Worm (Caenorhabditis elegans) whole organism, midembryonic: ENCODE measurements around the gene C26B2.8.

Experiments
- T22C8.4 ChIP-seq: fragments of 200-800 bp; sonication (Bioruptor generic); IDR thresholded peaks from 2 replicates; pipeline ENCODE4 v1.3.6; 2022; ENCODE audit warnings: missing genetic modification characterization, missing compliant biosample characterization
- cog-1 ChIP-seq: sonication (generic microtip); optimal IDR thresholded peaks from 2 replicates; lab custom pipeline; 2016; ENCODE audit warnings: missing genetic modification characterization, missing compliant biosample characterization
- flt-1 ChIP-seq: fragments of 200-800 bp; sonication (Bioruptor generic); IDR thresholded peaks from 2 replicates; pipeline ENCODE4 v1.3.6; 2022; ENCODE audit warnings: missing genetic modification characterization, missing compliant biosample characterization
- klf-2 ChIP-seq: fragments of 200-800 bp; sonication (Bioruptor generic); conservative IDR thresholded peaks from 2 replicates; pipeline ENCODE4 v1.3.6; 2022; ENCODE audit warnings: missing genetic modification reagents, missing genetic modification characterization, missing compliant biosample characterization
- med-1 ChIP-seq: sonication (generic microtip); optimal IDR thresholded peaks from 2 replicates; lab custom pipeline; 2017; ENCODE audit warnings: missing genetic modification characterization, mild to moderate bottlenecking, missing compliant biosample characterization, antibody characterized with exemption, missing genetic modification reagents; ENCODE audit not compliant: insufficient read depth
- ref-1 ChIP-seq: fragments of 200-800 bp; sonication (Bioruptor generic); conservative IDR thresholded peaks from 2 replicates; pipeline ENCODE4 v1.3.6; 2022; ENCODE audit warnings: missing genetic modification reagents, missing genetic modification characterization, missing compliant biosample characterization
- tab-1 ChIP-seq: fragments of 200-800 bp; sonication (Bioruptor generic); IDR thresholded peaks from 2 replicates; pipeline ENCODE4 v1.3.6; 2022; ENCODE audit warnings: missing genetic modification characterization, missing compliant biosample characterization
- ztf-23 ChIP-seq: fragments of 200-800 bp; sonication (Bioruptor generic); IDR thresholded peaks from 2 replicates; pipeline ENCODE4 v1.3.6; 2022; ENCODE audit warnings: missing genetic modification reagents, missing genetic modification characterization, missing compliant biosample characterization
- ztf-29 ChIP-seq: fragments of 200-800 bp; sonication (Bioruptor generic); IDR thresholded peaks from 2 replicates; pipeline ENCODE4 v1.3.6; 2022; ENCODE audit warnings: missing genetic modification reagents, missing genetic modification characterization, missing compliant biosample characterization

The C26B2.8 gene

DNA sequence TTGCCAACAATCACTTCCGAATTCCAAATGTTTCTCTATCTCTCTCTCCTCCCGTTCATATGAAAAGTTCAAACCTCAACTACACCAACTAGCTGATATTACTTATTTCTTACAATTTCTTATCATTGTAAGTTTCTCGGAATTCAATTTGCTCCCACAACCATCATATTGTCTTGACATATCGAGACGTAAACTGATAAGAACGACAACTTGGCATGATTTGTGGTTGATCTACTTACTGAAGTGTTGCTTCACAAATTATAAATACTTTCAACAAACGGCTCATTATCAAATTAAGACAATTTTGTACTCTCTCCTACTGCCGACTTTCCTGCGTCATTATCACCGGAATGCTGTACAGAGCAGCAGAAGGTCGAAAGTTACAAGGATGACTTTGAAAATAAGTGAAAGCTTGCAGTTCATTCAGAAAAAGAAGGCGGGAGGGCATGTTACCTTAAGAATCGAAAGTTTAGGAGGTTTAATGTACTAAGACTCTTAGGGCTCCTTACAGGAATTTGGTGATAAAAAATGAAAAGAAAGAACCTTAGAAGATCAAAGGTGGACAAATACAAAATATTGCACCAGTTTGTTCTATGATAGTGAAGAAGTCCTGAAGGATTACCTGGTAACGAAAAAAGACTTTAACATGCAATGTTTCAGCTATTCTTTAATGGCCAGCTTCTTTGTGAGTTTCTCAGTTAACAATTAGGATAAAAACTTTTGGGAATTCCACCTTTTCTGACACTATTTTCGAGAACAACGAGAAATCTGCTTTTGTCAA, 18.4 kb downstream of the C26B2.8 start:
- TF ChIP-seq flt-1 (GFP tag; lab: Robert Waterston, UW) (no peak), ref-1 (GFP tag; lab: Robert Waterston, UW) (no peak), ztf-23 (GFP tag; lab: Robert Waterston, UW) (no peak), T22C8.4 (GFP tag; lab: Robert Waterston, UW) (no peak), tab-1 (GFP tag; lab: Robert Waterston, UW) (no peak), ztf-29 (GFP tag; lab: Robert Waterston, UW) (no peak)

DNA sequence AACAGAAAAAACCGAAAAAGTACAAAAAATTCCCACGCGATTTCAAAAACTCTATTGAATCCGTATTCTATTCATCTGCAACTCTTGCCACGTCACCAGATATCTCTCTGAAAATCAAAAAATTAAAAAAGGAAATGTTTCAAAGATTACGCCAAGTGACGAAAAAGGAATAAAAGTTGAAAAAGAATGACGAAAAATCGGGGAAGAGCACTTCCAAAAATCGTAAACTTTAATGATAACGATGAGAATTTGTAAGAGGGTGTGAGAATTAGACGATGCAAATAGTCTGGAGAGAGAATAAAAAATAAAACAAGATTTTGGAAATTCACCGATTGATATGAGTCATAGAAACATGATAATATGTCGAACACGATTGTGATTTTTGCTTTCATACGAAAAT, 20.2 kb downstream of the C26B2.8 start:
- TF ChIP-seq ref-1 (GFP tag; lab: Robert Waterston, UW) (no peak), ztf-23 (GFP tag; lab: Robert Waterston, UW) (no peak), flt-1 (GFP tag; lab: Robert Waterston, UW) (no peak), tab-1 (GFP tag; lab: Robert Waterston, UW) (no peak), T22C8.4 (GFP tag; lab: Robert Waterston, UW) (no peak), cog-1 (tag; lab: Kevin White, UChicago) (no peak), med-1 (GFP tag; lab: Kevin White, UChicago) (no peak), klf-2 (GFP tag; lab: Robert Waterston, UW) (no peak), ztf-29 (GFP tag; lab: Robert Waterston, UW) (no peak)

DNA sequence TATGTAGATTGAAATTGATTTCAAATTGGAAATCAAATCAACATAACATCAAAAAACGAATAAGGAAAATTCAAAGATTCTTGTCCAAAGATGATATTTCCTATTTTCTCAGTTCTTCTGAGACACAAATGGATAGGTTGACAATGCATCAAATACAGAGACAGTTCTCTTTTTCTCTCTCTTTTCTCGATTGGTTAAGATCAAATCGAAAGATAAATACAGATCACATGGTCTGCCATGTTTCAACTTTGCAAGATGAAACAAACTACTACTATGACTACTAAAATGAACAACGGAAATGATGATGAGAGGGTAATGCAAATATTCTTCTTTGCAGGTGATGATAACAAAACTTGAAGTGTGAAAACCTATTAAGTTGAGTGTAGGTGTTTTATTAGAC, 22.5 kb downstream of the C26B2.8 start:
- TF ChIP-seq med-1 (GFP tag; lab: Kevin White, UChicago) (no peak), ztf-23 (GFP tag; lab: Robert Waterston, UW) (no peak)

DNA sequence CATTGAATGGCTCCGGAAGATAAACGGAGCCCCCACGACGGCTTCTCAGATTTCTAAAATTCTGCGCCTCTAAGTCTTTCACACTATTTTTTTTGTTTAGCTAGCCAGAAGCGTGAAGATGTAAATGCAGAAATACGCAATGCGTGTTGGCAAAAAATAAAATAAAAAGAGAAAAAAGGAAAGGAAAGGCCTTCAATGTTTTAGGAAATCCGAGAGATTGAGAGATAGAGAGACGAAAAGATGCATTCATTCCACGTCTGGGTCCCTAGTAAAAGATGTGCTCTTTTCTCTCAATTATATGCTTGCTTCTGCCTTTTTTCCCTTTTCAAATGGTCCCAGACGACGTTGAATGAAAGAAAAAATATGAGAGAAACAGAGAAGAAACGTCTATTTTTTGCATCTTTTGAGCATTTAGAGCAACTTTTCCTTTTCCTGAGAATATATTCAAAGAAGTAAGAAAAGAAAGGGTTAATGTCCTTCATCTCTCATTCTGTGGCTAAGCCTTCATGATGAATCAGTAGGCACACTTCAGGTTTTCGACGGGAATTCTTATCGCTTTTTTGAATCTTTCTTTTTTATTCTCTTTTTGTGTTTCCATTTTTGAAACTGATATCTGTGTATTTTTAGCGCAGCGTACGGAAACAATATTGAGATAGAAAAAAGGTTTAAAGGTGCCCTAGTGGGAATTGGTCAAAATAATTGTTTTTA, 26.8 kb downstream of the C26B2.8 start:
- TF ChIP-seq med-1 (GFP tag; lab: Kevin White, UChicago) (no peak), ref-1 (GFP tag; lab: Robert Waterston, UW) (no peak), klf-2 (GFP tag; lab: Robert Waterston, UW) (no peak), ztf-23 (GFP tag; lab: Robert Waterston, UW) (no peak)

DNA sequence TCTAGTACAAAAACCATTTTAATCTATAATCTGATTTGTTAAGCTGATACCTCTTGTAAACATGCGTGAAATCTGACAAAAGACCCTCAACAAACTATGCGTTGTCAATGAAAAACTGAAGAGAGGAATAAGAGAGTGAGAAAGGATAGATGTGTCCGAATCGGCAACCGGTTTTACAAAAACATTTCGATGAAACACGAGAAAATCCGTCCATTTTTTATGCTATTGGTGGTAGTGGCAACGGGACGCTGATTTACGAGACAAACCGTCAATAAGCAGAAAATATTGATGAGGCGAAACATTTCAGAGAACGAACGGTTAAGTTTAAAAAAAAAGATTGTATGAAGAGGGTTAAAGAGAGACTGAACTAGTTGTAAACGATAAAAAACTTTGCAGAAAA, 28.1 kb downstream of the C26B2.8 start:
- TF ChIP-seq ztf-23 (GFP tag; lab: Robert Waterston, UW) (no peak), flt-1 (GFP tag; lab: Robert Waterston, UW) (no peak), tab-1 (GFP tag; lab: Robert Waterston, UW) (no peak)

DNA sequence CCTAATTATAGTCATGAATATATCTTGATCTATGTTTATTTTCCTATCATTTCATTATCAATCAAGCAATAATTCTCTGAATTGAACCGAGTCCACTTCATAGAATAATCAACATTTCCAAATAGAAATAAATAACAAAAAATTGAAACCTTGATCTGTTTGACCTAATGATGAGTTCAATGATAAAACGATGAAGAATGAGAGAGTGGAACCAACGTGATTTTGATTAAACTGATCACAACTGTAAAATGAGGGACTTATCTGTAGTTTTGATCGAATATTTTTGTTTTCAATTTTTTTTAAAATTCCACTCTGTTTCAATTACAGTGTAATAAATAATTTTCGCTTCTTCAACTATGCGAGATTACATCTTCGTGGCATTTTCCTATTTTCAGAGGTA, 28.9 kb downstream of the C26B2.8 start:
- TF ChIP-seq ref-1 (GFP tag; lab: Robert Waterston, UW) (no peak), flt-1 (GFP tag; lab: Robert Waterston, UW) (no peak), cog-1 (tag; lab: Kevin White, UChicago) (no peak), ztf-23 (GFP tag; lab: Robert Waterston, UW) (no peak), ztf-29 (GFP tag; lab: Robert Waterston, UW) (no peak), tab-1 (GFP tag; lab: Robert Waterston, UW) (no peak), med-1 (GFP tag; lab: Kevin White, UChicago) (no peak), klf-2 (GFP tag; lab: Robert Waterston, UW) (no peak), T22C8.4 (GFP tag; lab: Robert Waterston, UW) (no peak)

DNA sequence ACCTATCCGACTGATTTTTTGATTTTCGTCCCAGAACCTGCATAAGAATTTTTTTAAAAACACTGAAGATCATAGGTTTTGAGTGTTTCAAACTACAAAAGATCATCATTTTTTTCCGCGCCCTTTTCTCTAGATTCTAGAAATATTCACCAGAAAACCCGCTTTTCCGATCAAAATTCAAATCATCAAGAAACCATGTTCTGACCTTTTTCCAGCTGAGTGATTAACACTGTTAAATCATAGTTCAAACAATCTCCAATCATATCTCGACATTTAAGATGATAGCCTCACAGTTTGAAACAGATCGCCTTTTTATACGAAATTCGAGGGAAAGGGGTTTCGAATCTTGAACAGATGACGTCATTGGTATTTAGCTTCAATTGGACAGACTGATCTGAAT, 29.8 kb downstream of the C26B2.8 start:
- TF ChIP-seq ref-1 (GFP tag; lab: Robert Waterston, UW) (no peak), T22C8.4 (GFP tag; lab: Robert Waterston, UW) (no peak), tab-1 (GFP tag; lab: Robert Waterston, UW) (no peak), klf-2 (GFP tag; lab: Robert Waterston, UW) (no peak), cog-1 (tag; lab: Kevin White, UChicago) (no peak), med-1 (GFP tag; lab: Kevin White, UChicago) (no peak), ztf-23 (GFP tag; lab: Robert Waterston, UW) (no peak), flt-1 (GFP tag; lab: Robert Waterston, UW) (no peak), ztf-29 (GFP tag; lab: Robert Waterston, UW) (no peak)

DNA sequence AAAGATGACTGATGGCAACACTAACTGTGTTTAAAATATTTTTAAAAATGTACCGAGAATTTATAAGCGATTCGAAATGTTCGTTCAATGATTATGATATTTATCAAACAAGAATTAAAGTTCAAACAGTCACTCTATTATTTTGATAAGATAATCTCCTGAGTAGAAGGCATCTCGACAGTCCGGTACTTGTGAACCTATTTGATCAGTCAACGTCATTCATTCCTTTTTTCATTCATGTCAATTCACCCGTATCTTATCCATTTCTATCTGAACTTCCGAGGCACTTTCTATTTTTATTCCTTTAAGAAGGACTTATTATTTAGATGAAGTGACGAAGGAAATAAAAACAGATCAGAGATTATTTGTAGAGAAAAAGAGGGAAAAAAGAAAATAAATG, 30.6 kb downstream of the C26B2.8 start, which contains the start of gene nhr-258:
TSS of gene nhr-258 (plus strand) at position 365 of the 400 bp plus-strand sequence.
- TF ChIP-seq cog-1 (tag; lab: Kevin White, UChicago) = no peak
- no peak for TF ChIP-seq ztf-23 (GFP tag; lab: Robert Waterston, UW)
- TF ChIP-seq ztf-29 (GFP tag; lab: Robert Waterston, UW) = no peak
- no peak for TF ChIP-seq flt-1 (GFP tag; lab: Robert Waterston, UW)
- no peak for TF ChIP-seq med-1 (GFP tag; lab: Kevin White, UChicago)
- TF ChIP-seq tab-1 (GFP tag; lab: Robert Waterston, UW) = no peak
- no peak for TF ChIP-seq T22C8.4 (GFP tag; lab: Robert Waterston, UW)
- TF ChIP-seq klf-2 (GFP tag; lab: Robert Waterston, UW) = no peak
- TF ChIP-seq ref-1 (GFP tag; lab: Robert Waterston, UW) = no peak

DNA sequence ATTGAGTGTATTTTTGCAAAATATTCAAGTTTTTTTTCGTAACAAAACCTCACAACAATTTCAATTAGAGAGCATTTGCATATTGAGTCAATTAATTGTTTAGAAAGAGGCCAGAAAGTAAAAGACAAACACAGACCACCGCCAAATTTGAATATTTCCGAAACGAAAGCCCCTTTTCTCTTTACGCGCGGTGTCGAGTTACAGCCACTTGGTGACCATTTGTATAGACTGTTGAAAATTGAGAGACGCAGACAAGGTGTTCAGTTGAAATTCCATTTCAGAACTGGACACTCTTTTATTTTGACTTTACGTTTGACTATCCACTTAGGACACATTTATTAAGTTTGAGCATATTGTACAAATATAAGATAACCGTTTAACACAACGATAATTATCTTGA, 34.1 kb downstream of the C26B2.8 start:
- TF ChIP-seq ref-1 (GFP tag; lab: Robert Waterston, UW) (no peak), klf-2 (GFP tag; lab: Robert Waterston, UW) (no peak), tab-1 (GFP tag; lab: Robert Waterston, UW) (no peak), cog-1 (tag; lab: Kevin White, UChicago) (no peak), ztf-29 (GFP tag; lab: Robert Waterston, UW) (no peak), flt-1 (GFP tag; lab: Robert Waterston, UW) (no peak), ztf-23 (GFP tag; lab: Robert Waterston, UW) (no peak), med-1 (GFP tag; lab: Kevin White, UChicago) (no peak), T22C8.4 (GFP tag; lab: Robert Waterston, UW) (no peak)
